Worm (Caenorhabditis elegans) whole organism, early embryonic: ENCODE measurements around the gene F32A11.1.

ENCODE experiments used
- ama-1 ChIP-seq: fragments of 150-350 bp; optimal IDR thresholded peaks from 2 replicates; lab custom pipeline; 2014
- ceh-13 ChIP-seq: fragments of 200-800 bp; sonication (Bioruptor generic); optimal IDR thresholded peaks from 2 replicates; lab custom pipeline; 2018; ENCODE audit warnings: mild to moderate bottlenecking, missing genetic modification characterization, missing compliant biosample characterization

DNA sequence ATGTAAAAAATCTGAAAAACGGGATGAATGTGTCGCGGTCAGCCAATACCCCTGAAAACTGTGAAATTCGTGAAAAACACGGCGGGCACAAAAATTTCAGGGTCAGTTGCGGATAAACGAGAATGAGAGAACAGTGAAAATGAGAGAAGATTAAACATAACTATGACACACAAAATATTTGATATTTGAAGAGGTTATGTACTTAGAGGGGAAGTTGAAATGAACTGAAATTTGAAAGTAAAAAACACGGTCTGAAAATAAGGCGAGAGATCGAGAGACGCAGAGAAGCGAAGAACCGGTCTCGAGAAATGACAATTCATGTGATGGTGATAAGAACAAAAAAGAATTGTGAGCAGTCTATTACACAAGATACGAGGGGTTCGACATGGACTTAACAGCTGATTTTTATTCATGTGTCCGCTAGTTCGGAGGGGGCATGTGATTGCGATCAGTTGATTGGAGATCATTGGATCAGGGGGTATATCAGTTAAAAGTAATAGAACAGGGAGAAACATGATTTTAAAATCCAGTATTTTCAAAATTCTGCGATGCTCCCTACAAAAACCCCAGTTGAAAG is 8.6 kb downstream of the F32A11.1 start, which contains the start of gene moe-3:
- no peak for TF ChIP-seq ama-1 (lab: Kevin White, UChicago)
- TF ChIP-seq ceh-13 = no peak
